Worm (Caenorhabditis elegans) whole organism, L4 larva: ENCODE data around the gene Y75B8A.44.

ENCODE experiments used
- ceh-82 ChIP-seq: sonication (generic microtip); optimal IDR thresholded peaks from 2 replicates; lab custom pipeline; 2017; ENCODE audit warnings: missing biosample characterization, missing genetic modification characterization
- nhr-25 ChIP-seq: sonication (generic microtip); optimal IDR thresholded peaks from 2 replicates; lab custom pipeline; 2017; ENCODE audit warnings: missing genetic modification characterization, mild to moderate bottlenecking, missing compliant biosample characterization, antibody characterized with exemption, moderate library complexity, borderline replicate concordance; ENCODE audit not compliant: insufficient read depth
- skn-1 ChIP-seq: fragments of 150-350 bp; optimal IDR thresholded peaks from 2 replicates; lab custom pipeline; 2014; ENCODE audit warnings: missing biosample characterization, missing genetic modification characterization
- snpc-4 ChIP-seq: fragments of 150-350 bp; optimal IDR thresholded peaks from 2 replicates; lab custom pipeline; 2014; ENCODE audit warnings: missing biosample characterization, missing genetic modification characterization

- TF ChIP-seq ceh-82 (tag; lab: Kevin White, UChicago) (no peak), nhr-25 (tag; lab: Kevin White, UChicago) (no peak), skn-1 (no peak), snpc-4 (tag; lab: Kevin White, UChicago) (no peak)
Observed at ce11 chrIII:12230195-12230594, 35.9 kb downstream of the Y75B8A.44 start.
